Worm (Caenorhabditis elegans) whole organism, young adult: ENCODE results near the gene C14E2.3.
A peak's percentile ranks its signal among the peaks of the same experiment; 100 is the strongest.

ENCODE experiments used
- B0019.2 ChIP-seq: fragments of 200-800 bp; sonication (Bioruptor generic); conservative IDR thresholded peaks from 2 replicates; pipeline ENCODE4 v1.3.6; 2022; ENCODE audit warnings: missing genetic modification reagents, missing genetic modification characterization, missing compliant biosample characterization
- B0035.1 ChIP-seq: sonication (generic microtip); optimal IDR thresholded peaks from 2 replicates; lab custom pipeline; 2016; ENCODE audit warnings: missing genetic modification characterization, mild to moderate bottlenecking, missing compliant biosample characterization, missing genotype, missing genetic modification reagents
- D2030.7 ChIP-seq: fragments of 200-800 bp; sonication (Bioruptor generic); IDR thresholded peaks from 2 replicates; pipeline ENCODE4 v1.3.6; 2022; ENCODE audit warnings: missing genetic modification reagents, missing genetic modification characterization, missing compliant biosample characterization
- F10E7.11 ChIP-seq: sonication (generic microtip); optimal IDR thresholded peaks from 2 replicates; lab custom pipeline; 2017; ENCODE audit warnings: mild to moderate bottlenecking, missing genetic modification characterization, moderate library complexity, missing compliant biosample characterization
- F22D6.2 ChIP-seq: sonication (generic microtip); optimal IDR thresholded peaks from 2 replicates; lab custom pipeline; 2016; ENCODE audit warnings: mild to moderate bottlenecking, missing genetic modification characterization, missing compliant biosample characterization
- F23B12.7 ChIP-seq: sonication (generic microtip); optimal IDR thresholded peaks from 2 replicates; lab custom pipeline; 2017; ENCODE audit warnings: missing genetic modification characterization, mild to moderate bottlenecking, missing compliant biosample characterization, antibody characterized with exemption, moderate library complexity; ENCODE audit not compliant: insufficient read depth
- F37B4.10 ChIP-seq: fragments of 200-800 bp; sonication (Bioruptor generic); IDR thresholded peaks from 2 replicates; pipeline ENCODE4 v1.3.6; 2022; ENCODE audit warnings: missing genetic modification characterization, missing compliant biosample characterization
- F57A8.1 ChIP-seq: fragments of 200-800 bp; sonication (Bioruptor generic); optimal IDR thresholded peaks from 2 replicates; lab custom pipeline; 2018; ENCODE audit warnings: mild to moderate bottlenecking, missing genetic modification characterization, moderate library complexity, missing compliant biosample characterization
- T26A5.8 ChIP-seq: sonication (generic microtip); optimal IDR thresholded peaks from 2 replicates; lab custom pipeline; 2016; ENCODE audit warnings: missing genetic modification characterization, missing compliant biosample characterization
- Y53G8AR.9 ChIP-seq: fragments of 200-800 bp; sonication (Bioruptor generic); conservative IDR thresholded peaks from 2 replicates; pipeline ENCODE4 v1.3.6; 2022; ENCODE audit warnings: missing genetic modification reagents, missing genetic modification characterization, missing compliant biosample characterization
- Y56A3A.18 ChIP-seq: fragments of 200-800 bp; sonication (Bioruptor generic); IDR thresholded peaks from 2 replicates; pipeline ENCODE4 v1.3.6; 2022; ENCODE audit warnings: missing genetic modification reagents, missing genetic modification characterization, missing compliant biosample characterization
- Y67H2A.10 ChIP-seq: fragments of 200-800 bp; sonication (Bioruptor generic); conservative IDR thresholded peaks from 2 replicates; pipeline ENCODE4 v1.3.6; 2022; ENCODE audit warnings: missing genetic modification reagents, missing genetic modification characterization, missing compliant biosample characterization
- Y79H2A.3 ChIP-seq: fragments of 200-800 bp; sonication (Bioruptor generic); conservative IDR thresholded peaks from 2 replicates; pipeline ENCODE4 v1.3.6; 2022; ENCODE audit warnings: missing genetic modification reagents, missing genetic modification characterization, missing compliant biosample characterization
- ama-1 ChIP-seq, 3 experiments: fragments of 150-350 bp in 1 of 3; sonication (generic microtip) in 2 of 3; optimal IDR thresholded peaks; 2 replicates each; lab custom pipeline; 2014 to 2018; ENCODE audit warnings: missing biosample characterization in 2 of 3, missing genetic modification characterization in 2 of 3, missing genetic modification reagents in 2 of 3
- aptf-2 ChIP-seq: fragments of 200-800 bp; sonication (Bioruptor generic); conservative IDR thresholded peaks from 2 replicates; pipeline ENCODE4 v1.3.6; 2022; ENCODE audit warnings: missing genetic modification reagents, missing genetic modification characterization, missing compliant biosample characterization
- aptf-3 ChIP-seq: fragments of 200-800 bp; sonication (Bioruptor generic); IDR thresholded peaks from 2 replicates; pipeline ENCODE4 v1.3.6; 2022; ENCODE audit warnings: missing genetic modification characterization, missing compliant biosample characterization
- bed-2 ChIP-seq: fragments of 200-800 bp; sonication (Bioruptor generic); IDR thresholded peaks from 2 replicates; pipeline ENCODE4 v1.3.6; 2022; ENCODE audit warnings: missing genetic modification reagents, missing genetic modification characterization, missing compliant biosample characterization
- ceh-79 ChIP-seq: sonication (generic microtip); optimal IDR thresholded peaks from 2 replicates; lab custom pipeline; 2017; ENCODE audit warnings: mild to moderate bottlenecking, missing genetic modification characterization, missing compliant biosample characterization
- die-1 ChIP-seq: sonication (generic microtip); optimal IDR thresholded peaks from 2 replicates; lab custom pipeline; 2016; ENCODE audit warnings: missing genotype, mild to moderate bottlenecking, missing genetic modification characterization, missing compliant biosample characterization
- egl-18 ChIP-seq: fragments of 200-800 bp; sonication (Bioruptor generic); IDR thresholded peaks from 2 replicates; pipeline ENCODE4 v1.3.6; 2022; ENCODE audit warnings: missing genetic modification reagents, missing genetic modification characterization, missing compliant biosample characterization
- egl-44 ChIP-seq: fragments of 200-800 bp; sonication (Bioruptor generic); IDR thresholded peaks from 2 replicates; pipeline ENCODE4 v1.3.6; 2022; ENCODE audit warnings: missing genetic modification reagents, missing genetic modification characterization, missing compliant biosample characterization
- egrh-3 ChIP-seq: fragments of 200-800 bp; sonication (Bioruptor generic); IDR thresholded peaks from 2 replicates; pipeline ENCODE4 v1.3.6; 2022; ENCODE audit warnings: missing genetic modification reagents, missing genetic modification characterization, missing compliant biosample characterization
- ekl-4 ChIP-seq: fragments of 200-800 bp; sonication (Bioruptor generic); IDR thresholded peaks from 2 replicates; pipeline ENCODE4 v1.3.6; 2022; ENCODE audit warnings: missing genetic modification reagents, missing genetic modification characterization, missing compliant biosample characterization
- fkh-3 ChIP-seq: sonication (generic microtip); optimal IDR thresholded peaks from 2 replicates; lab custom pipeline; 2016; ENCODE audit warnings: mild to moderate bottlenecking, missing genetic modification characterization, missing compliant biosample characterization
- him-1 ChIP-seq: sonication (generic microtip); optimal IDR thresholded peaks from 2 replicates; lab custom pipeline; 2016; ENCODE audit warnings: missing genotype, missing genetic modification reagents, missing genetic modification characterization, missing compliant biosample characterization
- hmg-1.2 ChIP-seq: fragments of 200-800 bp; sonication (Bioruptor generic); IDR thresholded peaks from 2 replicates; pipeline ENCODE4 v1.3.6; 2022; ENCODE audit warnings: missing genetic modification reagents, missing genetic modification characterization, missing compliant biosample characterization
- lin-26 ChIP-seq: fragments of 200-800 bp; sonication (Bioruptor generic); IDR thresholded peaks from 2 replicates; pipeline ENCODE4 v1.3.6; 2022; ENCODE audit warnings: missing genetic modification reagents, missing genetic modification characterization, missing compliant biosample characterization
- lin-35 ChIP-seq, 3 experiments: fragments of 150-350 bp in 2 of 3; sonication (generic microtip) in 1 of 3; optimal IDR thresholded peaks; 2 replicates each; lab custom pipeline; 2014 to 2018; ENCODE audit warnings: missing biosample characterization in 3 of 3, missing genetic modification characterization in 3 of 3, missing genetic modification reagents in 3 of 3
- madf-3 ChIP-seq: fragments of 200-800 bp; sonication (Bioruptor generic); IDR thresholded peaks from 2 replicates; pipeline ENCODE4 v1.3.6; 2022; ENCODE audit warnings: missing genetic modification reagents, missing genetic modification characterization, missing compliant biosample characterization
- madf-8 ChIP-seq: fragments of 200-800 bp; sonication (Bioruptor generic); conservative IDR thresholded peaks from 2 replicates; pipeline ENCODE4 v1.3.6; 2022; ENCODE audit warnings: missing genetic modification reagents, missing genetic modification characterization, missing compliant biosample characterization
- mel-28 ChIP-seq: sonication (generic microtip); optimal IDR thresholded peaks from 2 replicates; lab custom pipeline; 2016; ENCODE audit warnings: borderline replicate concordance, mild to moderate bottlenecking, missing genetic modification characterization, missing compliant biosample characterization
- nhr-120 ChIP-seq: fragments of 200-800 bp; sonication (Bioruptor generic); IDR thresholded peaks from 2 replicates; pipeline ENCODE4 v1.3.6; 2022; ENCODE audit warnings: missing genetic modification characterization, missing compliant biosample characterization
- nhr-27 ChIP-seq: fragments of 200-800 bp; sonication (Bioruptor generic); optimal IDR thresholded peaks from 2 replicates; lab custom pipeline; 2018; ENCODE audit warnings: mild to moderate bottlenecking, missing genetic modification characterization, moderate library complexity, missing compliant biosample characterization
- pbrm-1 ChIP-seq: fragments of 200-800 bp; sonication (Bioruptor generic); IDR thresholded peaks from 2 replicates; pipeline ENCODE4 v1.3.6; 2022; ENCODE audit warnings: missing genetic modification reagents, missing genetic modification characterization, missing compliant biosample characterization
- pha-4 ChIP-seq: fragments of 150-350 bp; sonication (generic microtip); optimal IDR thresholded peaks from 2 replicates; lab custom pipeline; 2014; ENCODE audit warnings: missing biosample characterization, missing genetic modification reagents, missing genetic modification characterization
- sdz-38 ChIP-seq: sonication (generic microtip); optimal IDR thresholded peaks from 2 replicates; lab custom pipeline; 2016; ENCODE audit warnings: missing genotype, missing genetic modification characterization, missing compliant biosample characterization
- sea-2 ChIP-seq: fragments of 200-800 bp; sonication (Bioruptor generic); IDR thresholded peaks from 2 replicates; pipeline ENCODE4 v1.3.6; 2022; ENCODE audit warnings: missing genetic modification characterization, missing compliant biosample characterization
- snpc-1.1 ChIP-seq: sonication (generic microtip); optimal IDR thresholded peaks from 2 replicates; lab custom pipeline; 2017; ENCODE audit warnings: missing genetic modification characterization, mild to moderate bottlenecking, missing compliant biosample characterization, antibody characterized with exemption, moderate library complexity, missing genotype, missing genetic modification reagents; ENCODE audit not compliant: insufficient read depth
- somi-1 ChIP-seq: fragments of 200-800 bp; sonication (Bioruptor generic); optimal IDR thresholded peaks from 2 replicates; lab custom pipeline; 2018; ENCODE audit warnings: mild to moderate bottlenecking, missing genetic modification characterization, missing compliant biosample characterization
- tbp1 ChIP-seq: fragments of 200-800 bp; sonication (Bioruptor generic); optimal IDR thresholded peaks from 2 replicates; lab custom pipeline; 2018; ENCODE audit warnings: mild to moderate bottlenecking, missing genetic modification characterization, missing compliant biosample characterization
- tlf-1 ChIP-seq: fragments of 200-800 bp; sonication (Bioruptor generic); optimal IDR thresholded peaks from 2 replicates; lab custom pipeline; 2018; ENCODE audit warnings: mild to moderate bottlenecking, missing genetic modification characterization, missing compliant biosample characterization
- zim-3 ChIP-seq: sonication (generic microtip); optimal IDR thresholded peaks from 2 replicates; lab custom pipeline; 2017; ENCODE audit warnings: mild to moderate bottlenecking, missing genetic modification characterization, moderate library complexity, missing compliant biosample characterization
- ztf-26 ChIP-seq: sonication (generic microtip); optimal IDR thresholded peaks from 2 replicates; lab custom pipeline; 2017; ENCODE audit warnings: missing genetic modification characterization, missing compliant biosample characterization
- ztf-3 ChIP-seq: fragments of 200-800 bp; sonication (Bioruptor generic); optimal IDR thresholded peaks from 2 replicates; lab custom pipeline; 2018; ENCODE audit warnings: mild to moderate bottlenecking, missing genetic modification characterization, missing compliant biosample characterization

Gene C14E2.3

DNA sequence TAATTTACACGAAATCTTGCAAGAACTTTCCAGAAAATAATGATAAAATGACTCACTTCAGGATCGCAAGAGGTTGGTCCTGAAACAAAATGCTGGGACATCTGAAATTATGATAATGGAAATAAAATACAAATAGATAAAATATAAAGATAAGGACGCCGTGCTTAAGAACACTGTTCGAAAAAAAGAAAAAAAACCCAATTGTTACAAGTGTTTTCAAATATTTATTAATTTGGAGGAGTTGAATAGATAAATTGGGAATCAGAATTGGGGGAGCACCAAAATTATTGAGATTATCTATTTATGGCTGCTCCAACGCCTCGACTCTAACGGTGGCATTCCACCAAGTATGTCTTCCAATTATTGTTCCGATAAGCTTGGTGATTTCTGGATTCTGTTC is 37.2 kb upstream of the C14E2.3 start, which contains the start of gene ceh-41:
Gene ceh-41 (minus strand): TSS at position 101 of the 400 bp plus-strand sequence.
- TF ChIP-seq egl-44 (GFP tag; lab: Robert Waterston, UW) (no peak), egrh-3 (GFP tag; lab: Robert Waterston, UW) (no peak), F23B12.7 (tag; lab: Kevin White, UChicago) (no peak), zim-3 (tag; lab: Kevin White, UChicago) (no peak), ztf-26 (tag; lab: Kevin White, UChicago) (no peak), D2030.7 (GFP tag; lab: Robert Waterston, UW) (no peak), pbrm-1 (GFP tag; lab: Robert Waterston, UW) (no peak), ceh-79 (tag; lab: Kevin White, UChicago) (no peak), ztf-3 (GFP tag; lab: Kevin White, UChicago) (no peak), mel-28 (tag; lab: Kevin White, UChicago) (no peak), lin-26 (no peak), die-1 (no peak), pha-4 (tag; lab: Kevin White, UChicago) (no peak), egl-18 (no peak), tlf-1 (GFP tag; lab: Kevin White, UChicago) (no peak), Y67H2A.10 (no peak)

DNA sequence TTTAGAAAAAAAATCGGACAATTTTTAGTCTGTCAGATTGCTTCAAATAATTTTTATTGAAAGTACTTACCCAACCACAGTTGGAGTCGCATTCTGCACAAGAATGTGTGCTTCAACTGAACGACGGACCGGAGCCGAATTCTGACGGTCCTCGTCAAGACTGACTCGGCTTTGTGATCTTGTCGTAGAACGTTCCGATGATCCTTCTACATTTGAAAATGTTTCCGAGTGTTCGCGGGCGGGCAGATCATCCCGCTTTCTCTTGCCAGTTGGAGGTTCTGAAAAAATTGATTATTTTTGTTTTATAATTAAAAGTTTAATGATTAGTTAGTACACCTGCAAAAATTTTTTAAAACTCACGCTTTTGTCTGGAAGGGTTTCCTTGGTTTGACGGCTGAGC is 36.3 kb upstream of the C14E2.3 start:
- TF ChIP-seq nhr-120 (GFP tag; lab: Robert Waterston, UW) (no peak), somi-1 (GFP tag; lab: Kevin White, UChicago) (no peak), mel-28 (tag; lab: Kevin White, UChicago) (no peak), F37B4.10 (GFP tag; lab: Robert Waterston, UW) (no peak), B0019.2 (no peak), F10E7.11 (tag; lab: Kevin White, UChicago) (no peak), T26A5.8 (tag; lab: Kevin White, UChicago) (no peak), aptf-3 (GFP tag; lab: Robert Waterston, UW) (no peak), tlf-1 (GFP tag; lab: Kevin White, UChicago) (no peak), Y79H2A.3 (GFP tag; lab: Robert Waterston, UW) (no peak), tbp1 (GFP tag; lab: Kevin White, UChicago) (no peak), ama-1 (optimal IDR thresholded peaks at IDR 0.05; lab: Kevin White, UChicago) (no peak), ama-1 (GFP tag; optimal IDR thresholded peaks at IDR 0.05; lab: Kevin White, UChicago) (no peak)

DNA sequence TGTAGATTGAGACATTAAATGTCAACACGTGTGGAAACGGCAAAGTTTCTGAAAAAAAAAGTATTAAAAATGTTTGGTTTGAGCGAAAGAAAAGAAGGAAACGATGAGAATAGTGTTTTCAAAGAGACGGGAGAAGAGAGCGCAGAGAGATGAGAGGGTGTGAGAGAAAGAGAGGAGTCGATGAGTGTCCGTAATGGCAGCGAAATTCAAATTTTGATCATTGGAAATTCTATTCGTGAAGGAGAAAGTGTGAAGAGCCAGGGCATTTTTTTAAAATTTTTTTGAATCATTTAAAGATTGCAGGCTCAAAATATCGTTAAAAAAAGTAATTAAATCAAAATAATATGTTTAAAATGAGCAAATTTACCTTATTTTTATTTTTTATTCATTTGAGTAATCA is 34.2 kb upstream of the C14E2.3 start, which contains the start of gene T26C11.4:
Gene T26C11.4 (minus strand): TSS at position 54 of the 400 bp plus-strand sequence.
- TF ChIP-seq him-1 (tag; lab: Kevin White, UChicago) (no peak), madf-3 (GFP tag; lab: Robert Waterston, UW) (no peak), hmg-1.2 (GFP tag; lab: Robert Waterston, UW) (peak; percentile 58; the same call in 1 of the 2 replicates), lin-35 (GFP tag; optimal IDR thresholded peaks at IDR 0.05; lab: Kevin White, UChicago) (peak in 1 of 3 experiments; percentile 1)

- TF ChIP-seq madf-8 (no peak), Y53G8AR.9 (GFP tag; lab: Robert Waterston, UW) (peak; percentile 28; the same call in 1 of the 2 replicates), D2030.7 (GFP tag; lab: Robert Waterston, UW) (peak; percentile 67), F22D6.2 (tag; lab: Kevin White, UChicago) (peak; percentile 23), sea-2 (no peak), Y56A3A.18 (GFP tag; lab: Robert Waterston, UW) (peak; percentile 76), aptf-2 (GFP tag; lab: Robert Waterston, UW) (no peak), F57A8.1 (GFP tag; lab: Kevin White, UChicago) (peak; percentile 2), snpc-1.1 (tag; lab: Kevin White, UChicago) (peak; percentile 62), fkh-3 (tag; lab: Kevin White, UChicago) (peak; percentile 24), ekl-4 (GFP tag; lab: Robert Waterston, UW) (0 out of 2 replicates have a peak, but pooled peaks have one; percentile 32), bed-2 (GFP tag; lab: Robert Waterston, UW) (0 out of 2 replicates have a peak, but pooled peaks have one; percentile 11), sdz-38 (tag; lab: Kevin White, UChicago) (no peak), nhr-27 (tag; lab: Kevin White, UChicago) (no peak), B0035.1 (peak; percentile 56)
Measured at ce11 chrX:1837703-1838102, 26.4 kb upstream of the C14E2.3 start.
